Worm (Caenorhabditis elegans) whole organism, L1 larva: ENCODE data around the gene dsc-4.

Source experiments
- lin-39 ChIP-seq: fragments of 150-350 bp; optimal IDR thresholded peaks from 2 replicates; lab custom pipeline; 2014; ENCODE audit warnings: missing biosample characterization, missing genetic modification reagents, missing genetic modification characterization
- lsy-2 ChIP-seq, 2 experiments: fragments of 150-350 bp; optimal IDR thresholded peaks; 2 replicates each; lab custom pipeline; 2014; ENCODE audit warnings: missing biosample characterization in 2 of 2, missing genetic modification characterization in 2 of 2
- sup-37 ChIP-seq: fragments of 200-800 bp; sonication (Bioruptor generic); optimal IDR thresholded peaks from 2 replicates; lab custom pipeline; 2018; ENCODE audit warnings: mild to moderate bottlenecking, missing genetic modification characterization, missing compliant biosample characterization

DNA sequence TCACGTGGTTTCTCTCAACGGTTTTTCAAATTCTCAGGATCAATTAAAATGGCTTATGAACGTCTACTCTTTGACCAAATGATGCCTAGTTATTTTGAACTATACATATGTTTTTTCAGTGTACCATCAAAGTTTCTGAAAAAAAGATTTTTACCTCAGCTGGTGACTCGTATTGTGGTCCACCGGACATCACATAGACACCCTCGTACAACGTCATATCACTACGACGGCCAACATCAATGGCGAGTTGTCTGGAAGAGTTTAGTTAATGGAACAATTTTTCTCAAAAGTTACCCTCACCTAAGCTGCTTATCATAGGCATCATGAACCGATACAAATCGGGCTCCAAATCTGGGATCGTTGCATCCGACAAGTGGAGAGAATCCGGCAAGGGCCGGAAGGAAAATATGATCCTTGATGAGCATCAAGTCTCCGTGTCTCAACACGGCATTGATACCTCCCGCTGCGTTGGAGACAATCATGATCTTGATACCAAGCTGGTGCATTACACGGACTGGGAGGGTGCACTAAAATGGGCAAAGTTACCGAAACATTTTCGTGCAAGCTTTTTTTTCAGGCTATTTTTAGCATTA is 27.1 kb downstream of the dsc-4 start:
- TF ChIP-seq lin-39: no peak
- TF ChIP-seq sup-37 (GFP tag; lab: Kevin White, UChicago): no peak
- TF ChIP-seq lsy-2 (tag; optimal IDR thresholded peaks at IDR 0.05; lab: Kevin White, UChicago): no peak
